Worm (Caenorhabditis elegans): Measurements from ENCODE around the gene sphk-1.

sphk-1 gene

DNA sequence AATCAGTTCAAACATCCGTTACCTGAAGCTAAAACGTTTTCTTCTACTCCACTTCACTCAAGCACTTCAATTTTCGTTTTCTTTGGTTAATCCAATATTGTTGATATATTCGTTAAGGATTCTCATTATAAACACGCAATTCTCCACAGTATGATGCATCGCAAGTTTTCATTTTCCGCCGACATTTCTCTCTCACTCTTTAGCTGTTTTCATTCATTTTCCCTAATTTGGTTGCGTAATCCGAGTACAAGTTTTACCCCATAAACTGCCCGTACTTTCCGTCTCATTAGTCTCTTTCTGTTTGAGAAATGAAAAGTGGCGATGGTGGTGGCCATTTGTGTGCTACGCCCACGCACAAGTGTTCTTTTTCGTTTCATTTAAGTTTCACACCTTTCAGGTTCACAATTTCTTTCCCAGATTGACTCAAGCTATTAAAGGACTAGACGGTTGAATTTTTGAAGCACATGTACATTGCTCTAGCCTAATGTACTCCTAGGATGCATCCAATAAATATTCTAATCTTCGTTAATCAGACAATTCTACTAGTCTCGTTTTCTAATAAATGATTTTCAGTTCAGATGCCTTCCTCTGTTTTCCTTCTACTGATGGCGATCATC is 10.0 kb downstream of the sphk-1 start, which contains the start of gene C34C6.3:
TSS of gene C34C6.3 (plus strand) at position 567 of the 617 bp plus-strand sequence.
- TF ChIP-seq klf-2 (GFP tag; conservative IDR thresholded peaks at IDR 0.05): no peak
- TF ChIP-seq med-1 (GFP tag; optimal IDR thresholded peaks at IDR 0.05; ENCODE audit: insufficient read depth): no peak
- TF ChIP-seq T22C8.4 (GFP tag; IDR thresholded peaks at IDR 0.05): no peak
- TF ChIP-seq ztf-23 (GFP tag; IDR thresholded peaks at IDR 0.05): no peak
- no peak for TF ChIP-seq ztf-29 (GFP tag; IDR thresholded peaks at IDR 0.05)

DNA sequence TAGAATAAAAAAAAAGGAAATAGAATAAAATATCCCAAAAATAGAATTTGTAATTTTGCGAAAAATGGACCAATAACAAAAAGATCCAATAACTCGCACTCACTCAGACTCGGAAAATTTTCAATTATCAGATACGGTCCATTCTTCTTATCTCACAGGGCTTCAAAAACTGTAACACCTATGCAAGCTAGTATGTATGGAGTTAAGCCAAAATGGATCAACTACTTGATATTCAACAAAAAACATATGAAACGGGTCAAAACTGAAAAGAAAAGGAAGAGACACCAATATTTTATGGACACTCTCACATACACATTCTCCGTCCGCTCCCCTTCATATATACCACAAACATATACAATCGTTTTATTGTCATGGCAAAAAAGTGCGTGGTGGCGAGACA is 15.8 kb downstream of the sphk-1 start, which contains the start of gene C34C6.9:
TSS of gene C34C6.9 (plus strand) at position 301 of the 400 bp plus-strand sequence.
- TF ChIP-seq flt-1 (GFP tag; IDR thresholded peaks at IDR 0.05): no peak
- no peak for TF ChIP-seq T22C8.4 (GFP tag; IDR thresholded peaks at IDR 0.05)

DNA sequence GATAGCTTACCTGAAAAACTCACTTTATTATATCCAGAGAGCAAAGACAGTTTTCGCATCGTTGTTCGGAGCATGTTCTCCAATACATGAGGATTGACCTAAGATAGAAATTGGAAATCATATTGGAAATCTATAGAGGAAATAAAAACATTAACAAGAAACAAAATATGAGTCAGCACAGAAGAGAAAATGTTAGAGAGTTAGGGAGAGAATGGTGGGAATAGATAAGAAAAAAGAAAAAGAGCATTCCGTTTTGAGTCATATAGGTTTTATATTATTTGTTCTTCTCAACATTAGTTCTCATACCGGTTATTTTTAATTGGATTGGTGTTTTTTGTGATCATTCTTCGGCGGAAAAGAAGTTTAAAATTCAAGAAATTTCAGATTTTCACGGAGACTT is 16.6 kb downstream of the sphk-1 start, which contains the start of gene hgap-2:
TSS of gene hgap-2 (minus strand) at position 101 of the 400 bp plus-strand sequence.
- no peak for TF ChIP-seq flt-1 (GFP tag; IDR thresholded peaks at IDR 0.05)
- TF ChIP-seq ref-1 (GFP tag; conservative IDR thresholded peaks at IDR 0.05): no peak
- no peak for TF ChIP-seq T22C8.4 (GFP tag; IDR thresholded peaks at IDR 0.05)
- no peak for TF ChIP-seq ztf-29 (GFP tag; IDR thresholded peaks at IDR 0.05)
- no peak for TF ChIP-seq med-1 (GFP tag; optimal IDR thresholded peaks at IDR 0.05; ENCODE audit: insufficient read depth)
- TF ChIP-seq klf-2 (GFP tag; conservative IDR thresholded peaks at IDR 0.05): no peak
- no peak for TF ChIP-seq cog-1 (tag; optimal IDR thresholded peaks at IDR 0.05)
- no peak for TF ChIP-seq tab-1 (GFP tag; IDR thresholded peaks at IDR 0.05)
- no peak for TF ChIP-seq ztf-23 (GFP tag; IDR thresholded peaks at IDR 0.05)

DNA sequence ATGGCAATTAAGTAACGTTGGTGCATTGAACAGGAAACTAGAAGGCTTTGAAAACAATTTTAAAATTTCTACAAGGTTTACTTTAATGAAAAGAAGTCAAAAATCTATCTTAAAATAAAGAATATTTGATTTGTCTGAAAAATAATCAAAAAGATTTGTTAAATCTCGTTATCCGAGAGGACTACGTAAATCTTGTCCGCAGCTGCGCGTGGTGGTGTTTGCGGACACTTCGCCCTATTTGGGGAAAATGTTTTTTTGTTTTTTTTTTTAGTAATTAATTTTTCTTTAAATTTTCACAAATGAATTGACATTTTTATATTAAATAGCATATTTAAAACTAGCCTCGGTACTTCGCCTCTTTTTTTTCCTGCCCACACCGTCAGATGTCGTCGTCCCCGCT is 17.5 kb downstream of the sphk-1 start:
- TF ChIP-seq ztf-29 (GFP tag; IDR thresholded peaks at IDR 0.05): no peak
- no peak for TF ChIP-seq flt-1 (GFP tag; IDR thresholded peaks at IDR 0.05)
- no peak for TF ChIP-seq T22C8.4 (GFP tag; IDR thresholded peaks at IDR 0.05)
- no peak for TF ChIP-seq klf-2 (GFP tag; conservative IDR thresholded peaks at IDR 0.05)
- TF ChIP-seq med-1 (GFP tag; optimal IDR thresholded peaks at IDR 0.05; ENCODE audit: insufficient read depth): no peak
- no peak for TF ChIP-seq cog-1 (tag; optimal IDR thresholded peaks at IDR 0.05)
- TF ChIP-seq ref-1 (GFP tag; conservative IDR thresholded peaks at IDR 0.05): no peak
- TF ChIP-seq tab-1 (GFP tag; IDR thresholded peaks at IDR 0.05): no peak
- no peak for TF ChIP-seq ztf-23 (GFP tag; IDR thresholded peaks at IDR 0.05)

DNA sequence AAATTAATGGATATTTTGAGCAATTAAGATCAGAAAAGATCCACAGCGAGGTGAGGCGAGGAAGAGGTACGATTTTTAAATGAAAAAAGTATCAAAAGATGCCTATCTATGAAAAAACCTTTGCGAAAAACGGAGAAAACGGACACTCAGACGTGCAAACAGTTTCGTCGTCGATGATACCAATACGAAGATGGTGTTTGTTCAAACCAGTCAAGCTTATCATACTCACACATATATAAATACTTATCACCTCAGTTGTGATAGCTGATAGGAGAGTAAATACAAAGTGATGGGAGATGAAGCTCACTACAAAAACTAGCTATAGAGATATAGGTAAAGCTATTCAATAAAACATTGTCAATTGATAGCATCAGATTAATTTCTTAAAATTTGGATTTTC is 21.7 kb downstream of the sphk-1 start:
- TF ChIP-seq ztf-29 (GFP tag; IDR thresholded peaks at IDR 0.05) (no peak), cog-1 (tag; optimal IDR thresholded peaks at IDR 0.05) (no peak), T22C8.4 (GFP tag; IDR thresholded peaks at IDR 0.05) (no peak), flt-1 (GFP tag; IDR thresholded peaks at IDR 0.05) (no peak), ztf-23 (GFP tag; IDR thresholded peaks at IDR 0.05) (no peak), med-1 (GFP tag; optimal IDR thresholded peaks at IDR 0.05; ENCODE audit: insufficient read depth) (no peak)

DNA sequence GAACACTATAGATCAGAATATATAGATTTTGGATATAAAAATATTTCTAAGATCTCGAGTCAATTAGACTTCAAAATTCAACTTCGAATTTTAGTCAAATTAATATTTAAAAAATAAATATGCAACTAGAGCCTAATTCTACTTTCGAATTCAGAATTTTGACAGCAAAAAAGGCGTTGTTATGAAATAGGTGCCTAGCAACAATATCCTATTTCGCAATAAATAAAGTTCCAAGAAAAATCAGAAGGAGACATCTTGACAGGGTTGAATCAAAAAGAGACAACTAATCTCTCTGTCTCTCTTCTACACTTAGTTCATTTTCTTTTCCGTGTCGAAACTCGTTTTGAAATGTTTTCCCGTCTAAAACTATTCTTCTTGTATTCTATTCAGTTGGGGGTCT is 26.1 kb downstream of the sphk-1 start:
- no peak for TF ChIP-seq T22C8.4 (GFP tag; IDR thresholded peaks at IDR 0.05)
- no peak for TF ChIP-seq tab-1 (GFP tag; IDR thresholded peaks at IDR 0.05)

DNA sequence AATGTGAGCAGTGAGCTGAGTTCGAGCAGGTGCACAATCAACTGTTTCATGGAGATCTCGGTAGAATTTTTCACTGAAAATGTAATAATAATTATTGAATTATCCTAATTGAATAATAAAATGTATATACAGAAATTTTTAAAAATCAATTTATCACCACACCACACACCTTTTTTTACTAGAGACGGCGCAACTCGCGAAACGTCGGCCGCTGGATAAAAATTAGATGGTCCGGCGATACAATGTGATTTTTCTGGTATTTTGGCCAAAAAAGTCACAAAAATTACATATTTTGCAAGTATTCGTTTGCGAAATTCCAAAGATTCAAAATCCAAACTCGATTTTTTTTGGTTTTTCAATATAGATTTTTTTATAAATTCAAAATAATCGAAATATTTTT is 30.6 kb downstream of the sphk-1 start:
- TF ChIP-seq ref-1 (GFP tag; conservative IDR thresholded peaks at IDR 0.05) (no peak), klf-2 (GFP tag; conservative IDR thresholded peaks at IDR 0.05) (no peak), tab-1 (GFP tag; IDR thresholded peaks at IDR 0.05) (no peak), ztf-23 (GFP tag; IDR thresholded peaks at IDR 0.05) (no peak), cog-1 (tag; optimal IDR thresholded peaks at IDR 0.05) (no peak), med-1 (GFP tag; optimal IDR thresholded peaks at IDR 0.05; ENCODE audit: insufficient read depth) (no peak), T22C8.4 (GFP tag; IDR thresholded peaks at IDR 0.05) (no peak), ztf-29 (GFP tag; IDR thresholded peaks at IDR 0.05) (no peak), flt-1 (GFP tag; IDR thresholded peaks at IDR 0.05) (no peak)

DNA sequence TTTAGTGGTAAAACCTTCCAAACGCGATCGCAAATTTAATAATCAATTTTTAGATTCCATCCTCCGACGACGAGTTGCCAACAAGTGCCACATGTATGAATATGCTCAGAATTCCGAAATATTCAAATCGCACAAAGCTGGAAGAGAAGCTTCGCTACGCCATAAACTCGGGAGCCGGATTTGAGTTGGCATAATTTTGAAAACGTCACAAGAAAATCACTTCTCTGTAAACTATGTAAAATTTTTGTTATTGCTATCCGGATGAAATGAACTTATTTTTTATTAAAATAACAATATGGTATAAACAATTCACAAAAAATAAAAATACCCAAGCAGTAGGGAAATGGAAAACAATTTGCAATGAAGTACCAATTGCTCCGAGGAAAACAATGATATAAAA is 32.6 kb downstream of the sphk-1 start:
- TF ChIP-seq cog-1 (tag; optimal IDR thresholded peaks at IDR 0.05): no peak
- no peak for TF ChIP-seq T22C8.4 (GFP tag; IDR thresholded peaks at IDR 0.05)
- no peak for TF ChIP-seq tab-1 (GFP tag; IDR thresholded peaks at IDR 0.05)
- no peak for TF ChIP-seq flt-1 (GFP tag; IDR thresholded peaks at IDR 0.05)
- TF ChIP-seq klf-2 (GFP tag; conservative IDR thresholded peaks at IDR 0.05): no peak
- TF ChIP-seq ref-1 (GFP tag; conservative IDR thresholded peaks at IDR 0.05): no peak
- no peak for TF ChIP-seq ztf-29 (GFP tag; IDR thresholded peaks at IDR 0.05)
- no peak for TF ChIP-seq ztf-23 (GFP tag; IDR thresholded peaks at IDR 0.05)
- no peak for TF ChIP-seq med-1 (GFP tag; optimal IDR thresholded peaks at IDR 0.05; ENCODE audit: insufficient read depth)

DNA sequence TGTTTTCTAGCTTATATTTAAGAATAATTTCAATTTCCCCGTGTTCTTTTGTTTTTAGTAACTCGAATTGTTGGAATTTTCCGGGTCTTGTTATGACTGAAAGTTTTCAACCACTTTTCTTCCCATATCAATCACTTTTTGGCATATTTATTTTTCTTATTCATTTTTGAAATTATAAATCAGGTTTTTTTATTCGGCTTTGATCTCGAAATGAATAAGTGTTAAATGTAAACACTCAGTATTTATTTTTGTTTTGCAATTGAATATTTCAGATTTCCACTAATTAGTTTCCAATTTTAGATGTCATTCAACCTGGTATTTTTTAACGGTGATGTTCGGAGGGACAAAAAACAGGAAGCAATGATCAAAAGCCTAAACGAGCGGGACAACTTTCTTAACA is 36.9 kb downstream of the sphk-1 start, which contains the start of gene etc-1:
TSS of gene etc-1 (plus strand) at position 301 of the 400 bp plus-strand sequence.
- no peak for TF ChIP-seq T22C8.4 (GFP tag; IDR thresholded peaks at IDR 0.05)
- TF ChIP-seq ztf-29 (GFP tag; IDR thresholded peaks at IDR 0.05): no peak
- no peak for TF ChIP-seq cog-1 (tag; optimal IDR thresholded peaks at IDR 0.05)
- no peak for TF ChIP-seq flt-1 (GFP tag; IDR thresholded peaks at IDR 0.05)
- TF ChIP-seq klf-2 (GFP tag; conservative IDR thresholded peaks at IDR 0.05): no peak
- TF ChIP-seq ztf-23 (GFP tag; IDR thresholded peaks at IDR 0.05): no peak
- TF ChIP-seq ref-1 (GFP tag; conservative IDR thresholded peaks at IDR 0.05): no peak
- TF ChIP-seq tab-1 (GFP tag; IDR thresholded peaks at IDR 0.05): no peak
- no peak for TF ChIP-seq med-1 (GFP tag; optimal IDR thresholded peaks at IDR 0.05; ENCODE audit: insufficient read depth)

DNA sequence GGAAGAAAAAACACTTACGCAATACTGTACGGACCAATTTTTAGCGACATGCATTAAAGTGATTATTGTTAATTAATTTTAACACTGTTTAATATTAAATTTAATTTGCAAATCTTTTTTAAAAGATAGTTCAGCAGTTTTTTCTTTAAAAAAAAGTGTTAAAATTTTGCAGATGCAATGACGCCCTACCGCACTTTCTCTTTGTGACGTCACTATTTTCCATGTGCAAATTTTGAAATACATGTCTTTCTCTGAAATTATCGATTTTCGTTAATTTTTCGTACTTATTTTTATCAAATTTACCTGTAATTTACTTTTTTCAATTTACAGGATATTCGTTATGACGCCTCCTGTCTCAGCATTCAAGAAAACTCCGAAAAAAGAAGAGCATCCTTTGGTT is 39.9 kb downstream of the sphk-1 start, which contains the start of the genes piga-1 and eif-2Bepsilon:
TSS of gene piga-1 (minus strand) at position 174 of the 400 bp plus-strand sequence.
TSS of gene eif-2Bepsilon (plus strand) at position 331 of the 400 bp plus-strand sequence.
- no peak for TF ChIP-seq flt-1 (GFP tag; IDR thresholded peaks at IDR 0.05)
- TF ChIP-seq ztf-29 (GFP tag; IDR thresholded peaks at IDR 0.05): no peak
- TF ChIP-seq ref-1 (GFP tag; conservative IDR thresholded peaks at IDR 0.05): no peak
- TF ChIP-seq ztf-23 (GFP tag; IDR thresholded peaks at IDR 0.05): no peak

All from whole organism, midembryonic.